Fruit fly (Drosophila melanogaster) whole organism, embryonic: ENCODE results near the gene CG12659.

ENCODE experiments used
- ATbp ChIP-seq: fragments of 200-800 bp; sonication (Bioruptor generic); optimal IDR thresholded peaks from 2 replicates; lab custom pipeline; 2017; ENCODE audit warnings: missing biosample characterization, mild to moderate bottlenecking, missing genetic modification characterization, missing genetic modification reagents
- Abd-B ChIP-seq: fragments of 200-800 bp; sonication (Bioruptor generic); optimal IDR thresholded peaks from 2 replicates; lab custom pipeline; 2018; ENCODE audit warnings: missing biosample characterization, mild to moderate bottlenecking, missing genetic modification characterization, moderate library complexity
- Ada2b ChIP-seq: fragments of 200-800 bp; sonication (Bioruptor generic); IDR thresholded peaks from 2 replicates; pipeline ENCODE4 v1.3.6; 2022; ENCODE audit warnings: missing biosample characterization, missing genetic modification characterization
- Aef1 ChIP-seq: fragments of 200-800 bp; sonication (Bioruptor generic); IDR thresholded peaks from 3 replicates; pipeline ENCODE4 v1.3.6; 2022; ENCODE audit warnings: missing biosample characterization, missing genetic modification characterization
- CG10147 ChIP-seq: fragments of 200-800 bp; sonication (Bioruptor generic); optimal IDR thresholded peaks from 2 replicates; lab custom pipeline; 2019; ENCODE audit warnings: missing biosample characterization, mild to moderate bottlenecking, missing genetic modification characterization, moderate library complexity
- CG10267 ChIP-seq: fragments of 200-800 bp; sonication (Bioruptor generic); optimal IDR thresholded peaks from 2 replicates; lab custom pipeline; 2018; ENCODE audit warnings: missing biosample characterization, mild to moderate bottlenecking, missing genetic modification characterization, moderate library complexity
- CG1233 ChIP-seq: fragments of 200-800 bp; sonication (Bioruptor generic); optimal IDR thresholded peaks from 4 replicates; lab custom pipeline; 2018; ENCODE audit warnings: missing biosample characterization, mild to moderate bottlenecking, missing genetic modification characterization
- CG1647 ChIP-seq: fragments of 200-800 bp; sonication (Bioruptor generic); optimal IDR thresholded peaks from 3 replicates; lab custom pipeline; 2016; ENCODE audit warnings: missing biosample characterization, missing genetic modification characterization
- CG16813 ChIP-seq: fragments of 200-800 bp; sonication (Bioruptor generic); IDR thresholded peaks from 3 replicates; pipeline ENCODE4 v1.3.6; 2022; ENCODE audit warnings: missing biosample characterization, missing genetic modification characterization; ENCODE audit not compliant: partially characterized antibody
- CG17829 ChIP-seq: fragments of 200-800 bp; optimal IDR thresholded peaks from 2 replicates; lab custom pipeline; 2019; ENCODE audit warnings: missing biosample characterization, mild to moderate bottlenecking, missing genetic modification characterization, moderate library complexity
- CG18262 ChIP-seq: fragments of 200-800 bp; optimal IDR thresholded peaks from 3 replicates; lab custom pipeline; 2019; ENCODE audit warnings: missing biosample characterization, mild to moderate bottlenecking, missing genetic modification characterization, moderate library complexity
- CG18764 ChIP-seq: fragments of 200-800 bp; sonication (Bioruptor generic); optimal IDR thresholded peaks from 3 replicates; lab custom pipeline; 2016; ENCODE audit warnings: missing biosample characterization, missing genetic modification characterization
- CG32767 ChIP-seq: fragments of 200-800 bp; sonication (Bioruptor generic); IDR thresholded peaks from 2 replicates; pipeline ENCODE4 v1.3.6; 2022; ENCODE audit warnings: missing biosample characterization, missing genetic modification characterization
- CG34422 ChIP-seq: fragments of 200-800 bp; sonication (Bioruptor generic); IDR thresholded peaks from 3 replicates; pipeline ENCODE4 v1.3.6; 2022; ENCODE audit warnings: missing biosample characterization, missing genetic modification characterization
- CG4328 ChIP-seq: fragments of 200-800 bp; sonication (Bioruptor generic); optimal IDR thresholded peaks from 3 replicates; lab custom pipeline; 2017; ENCODE audit warnings: missing biosample characterization, missing genetic modification reagents, missing genetic modification characterization
- CG4360 ChIP-seq: fragments of 200-800 bp; sonication (Bioruptor generic); IDR thresholded peaks from 2 replicates; pipeline ENCODE4 v1.3.6; 2022; ENCODE audit warnings: missing biosample characterization, missing genetic modification characterization
- CG4730 ChIP-seq: fragments of 200-800 bp; sonication (Bioruptor generic); IDR thresholded peaks from 2 replicates; pipeline ENCODE4 v1.3.6; 2022; ENCODE audit warnings: missing biosample characterization, missing genetic modification characterization
- CG6272 ChIP-seq: fragments of 200-800 bp; sonication (Bioruptor generic); IDR thresholded peaks from 2 replicates; pipeline ENCODE4 v1.3.6; 2022; ENCODE audit warnings: missing biosample characterization, missing genetic modification characterization
- CG8388 ChIP-seq: fragments of 200-800 bp; sonication (Bioruptor generic); optimal IDR thresholded peaks from 2 replicates; lab custom pipeline; 2019; ENCODE audit warnings: missing biosample characterization, mild to moderate bottlenecking, missing genetic modification characterization, moderate library complexity
- CG9727 ChIP-seq: fragments of 200-800 bp; sonication (Bioruptor generic); optimal IDR thresholded peaks from 3 replicates; lab custom pipeline; 2017; ENCODE audit warnings: missing biosample characterization, mild to moderate bottlenecking, missing genetic modification characterization
- CG9817 ChIP-seq: fragments of 200-800 bp; sonication (Bioruptor generic); optimal IDR thresholded peaks from 2 replicates; lab custom pipeline; 2018; ENCODE audit warnings: missing biosample characterization, mild to moderate bottlenecking, missing genetic modification characterization, moderate library complexity
- Dad ChIP-seq: fragments of 200-800 bp; sonication (Bioruptor generic); optimal IDR thresholded peaks from 3 replicates; lab custom pipeline; 2016; ENCODE audit warnings: missing biosample characterization, missing genetic modification characterization
- Dip2 ChIP-seq: fragments of 200-800 bp; sonication (Bioruptor generic); IDR thresholded peaks from 2 replicates; pipeline ENCODE4 v1.3.6; 2022; ENCODE audit warnings: missing biosample characterization, missing genetic modification characterization
- Dll ChIP-seq: fragments of 200-800 bp; sonication (Bioruptor generic); IDR thresholded peaks from 4 replicates; pipeline ENCODE4 v1.3.6; 2022; ENCODE audit warnings: missing biosample characterization, missing genetic modification characterization; ENCODE audit not compliant: partially characterized antibody
- HLH4C ChIP-seq: fragments of 200-800 bp; sonication (Bioruptor generic); IDR thresholded peaks from 3 replicates; pipeline ENCODE4 v1.3.6; 2022; ENCODE audit warnings: missing biosample characterization, missing genetic modification characterization; ENCODE audit not compliant: partially characterized antibody
- HmgD ChIP-seq: fragments of 200-800 bp; sonication (Bioruptor generic); optimal IDR thresholded peaks from 3 replicates; lab custom pipeline; 2016; ENCODE audit warnings: missing biosample characterization, missing genetic modification characterization
- Hsf ChIP-seq: fragments of 200-800 bp; sonication (Bioruptor generic); optimal IDR thresholded peaks from 3 replicates; lab custom pipeline; 2016; ENCODE audit warnings: missing biosample characterization, missing genetic modification characterization
- NK7.1 ChIP-seq: fragments of 200-800 bp; sonication (Bioruptor generic); optimal IDR thresholded peaks from 3 replicates; lab custom pipeline; 2016; ENCODE audit warnings: missing biosample characterization, missing genetic modification characterization
- Scr ChIP-seq: fragments of 200-800 bp; sonication (Bioruptor generic); IDR thresholded peaks from 2 replicates; pipeline ENCODE4 v1.3.6; 2022; ENCODE audit warnings: missing biosample characterization, missing genetic modification characterization; ENCODE audit not compliant: partially characterized antibody
- Six4 ChIP-seq: fragments of 200-800 bp; sonication (Bioruptor generic); optimal IDR thresholded peaks from 2 replicates; lab custom pipeline; 2016; ENCODE audit warnings: missing biosample characterization, missing genetic modification characterization
- Tbp ChIP-seq: fragments of >200 bp; optimal IDR thresholded peaks from 2 replicates; lab custom pipeline; 2018; ENCODE audit warnings: missing biosample characterization, missing genetic modification characterization
- bsh ChIP-seq, 2 experiments: fragments of 200-800 bp; sonication (Bioruptor generic); optimal IDR thresholded peaks; 2 replicates each; lab custom pipeline; 2017 to 2018; ENCODE audit warnings: mild to moderate bottlenecking in 2 of 2, missing biosample characterization in 2 of 2, missing genetic modification characterization in 2 of 2, moderate library complexity in 1 of 2
- croc ChIP-seq: fragments of 200-800 bp; sonication (Bioruptor generic); conservative IDR thresholded peaks from 3 replicates; pipeline ENCODE4 v1.3.6; 2022; ENCODE audit warnings: missing biosample characterization, missing genetic modification characterization
- danr ChIP-seq: fragments of 200-800 bp; sonication (Bioruptor generic); IDR thresholded peaks from 2 replicates; pipeline ENCODE4 v1.3.6; 2022; ENCODE audit warnings: missing biosample characterization, missing genetic modification characterization
- gem ChIP-seq: fragments of 200-800 bp; sonication (Bioruptor generic); optimal IDR thresholded peaks from 2 replicates; lab custom pipeline; 2019; ENCODE audit warnings: missing biosample characterization, mild to moderate bottlenecking, missing genetic modification characterization, moderate library complexity
- grn ChIP-seq: fragments of 200-800 bp; sonication (Bioruptor generic); optimal IDR thresholded peaks from 3 replicates; lab custom pipeline; 2017; ENCODE audit warnings: missing biosample characterization, missing genetic modification characterization
- ken ChIP-seq: fragments of 200-800 bp; sonication (Bioruptor generic); IDR thresholded peaks from 3 replicates; pipeline ENCODE4 v1.3.6; 2022; ENCODE audit warnings: missing biosample characterization, missing genetic modification characterization
- lmd ChIP-seq: fragments of 200-800 bp; sonication (Bioruptor generic); IDR thresholded peaks from 2 replicates; pipeline ENCODE4 v1.3.6; 2022; ENCODE audit warnings: missing biosample characterization, missing genetic modification characterization
- lola ChIP-seq, 3 experiments: fragments of >200 bp in 2 of 3; fragments of 200-800 bp in 1 of 3; sonication (Bioruptor generic) in 1 of 3; optimal IDR thresholded peaks; 2 replicates each; lab custom pipeline; 2017 to 2019; ENCODE audit warnings: missing biosample characterization in 3 of 3, missing genetic modification characterization in 3 of 3, mild to moderate bottlenecking in 1 of 3, moderate library complexity in 1 of 3
- nerfin-1 ChIP-seq: fragments of 200-800 bp; sonication (Bioruptor generic); optimal IDR thresholded peaks from 3 replicates; lab custom pipeline; 2019; ENCODE audit warnings: missing biosample characterization, mild to moderate bottlenecking, missing genetic modification characterization, moderate library complexity
- oc ChIP-seq: fragments of 200-800 bp; sonication (Bioruptor generic); optimal IDR thresholded peaks from 2 replicates; lab custom pipeline; 2018; ENCODE audit warnings: missing biosample characterization, mild to moderate bottlenecking, missing genetic modification characterization, moderate library complexity
- otp ChIP-seq: fragments of 200-800 bp; sonication (Bioruptor generic); IDR thresholded peaks from 3 replicates; pipeline ENCODE4, ENCODE4 v1.3.6; 2022; ENCODE audit warnings: missing biosample characterization, missing genetic modification characterization
- p53 ChIP-seq: fragments of 200-800 bp; sonication (Bioruptor generic); optimal IDR thresholded peaks from 2 replicates; lab custom pipeline; 2016; ENCODE audit warnings: missing biosample characterization, missing genetic modification characterization
- phol ChIP-seq: fragments of 200-800 bp; sonication (Bioruptor generic); optimal IDR thresholded peaks from 3 replicates; lab custom pipeline; 2018; ENCODE audit warnings: missing biosample characterization, mild to moderate bottlenecking, missing genetic modification characterization, moderate library complexity
- ro ChIP-seq: fragments of 200-800 bp; sonication (Bioruptor generic); IDR thresholded peaks from 2 replicates; pipeline ENCODE4 v1.3.6; 2022; ENCODE audit warnings: missing biosample characterization, missing genetic modification characterization
- sima ChIP-seq: fragments of 200-800 bp; sonication (Bioruptor generic); optimal IDR thresholded peaks from 2 replicates; lab custom pipeline; 2016; ENCODE audit warnings: missing biosample characterization, missing genetic modification characterization
- sna ChIP-seq: fragments of 200-800 bp; sonication (Bioruptor generic); IDR thresholded peaks from 2 replicates; pipeline ENCODE4 v1.3.6; 2022; ENCODE audit warnings: missing biosample characterization, missing genetic modification characterization; ENCODE audit not compliant: partially characterized antibody
- stc ChIP-seq: fragments of 200-800 bp; sonication (Bioruptor generic); IDR thresholded peaks from 2 replicates; pipeline ENCODE4 v1.3.6; 2022; ENCODE audit warnings: missing biosample characterization, missing genetic modification characterization
- tap ChIP-seq: fragments of 200-800 bp; optimal IDR thresholded peaks from 3 replicates; lab custom pipeline; 2019; ENCODE audit warnings: missing biosample characterization, mild to moderate bottlenecking, missing genetic modification characterization, moderate library complexity
- unpg ChIP-seq: fragments of 200-800 bp; sonication (Bioruptor generic); optimal IDR thresholded peaks from 3 replicates; lab custom pipeline; 2018; ENCODE audit warnings: missing biosample characterization, mild to moderate bottlenecking, missing genetic modification characterization, moderate library complexity
- zfh1 ChIP-seq: fragments of 200-800 bp; sonication (Bioruptor generic); IDR thresholded peaks from 3 replicates; pipeline ENCODE4 v1.3.6; 2022; ENCODE audit warnings: missing biosample characterization, missing genetic modification characterization

CG12659 gene

DNA sequence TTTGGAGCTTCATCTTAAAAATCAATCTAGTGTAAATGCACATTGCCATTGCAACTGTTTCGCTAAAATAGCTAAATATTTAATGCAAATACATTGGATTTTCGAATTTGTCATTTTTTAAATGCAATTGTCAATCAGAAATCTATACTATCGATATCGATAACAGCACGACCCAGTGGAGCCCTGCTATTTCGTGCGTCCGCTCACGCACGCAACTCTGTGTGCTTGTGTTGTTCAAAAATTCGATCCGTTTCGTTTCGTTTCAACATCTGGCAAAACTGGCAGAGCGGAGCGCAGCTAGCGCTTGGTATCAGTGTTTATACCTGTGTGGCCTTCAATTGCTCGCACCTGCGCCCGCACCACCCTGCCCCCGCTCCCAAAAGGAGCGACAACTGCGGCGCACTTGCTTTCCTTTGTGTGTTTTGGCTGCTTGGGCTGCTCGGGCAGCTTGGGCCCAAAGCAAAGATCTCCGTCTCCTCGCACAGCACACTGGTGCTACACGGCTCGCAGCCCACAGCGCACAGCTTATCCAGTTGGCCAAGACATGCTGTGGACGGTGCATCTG, 2.8 kb downstream of the CG12659 start, which contains the start of gene CG12081 (continued):
- TF ChIP-seq CG4360 (no peak), Scr (GFP tag; lab: Robert Waterston, UW) (peak; percentile 87), CG1233 (GFP tag; lab: Kevin White, UChicago) (no peak), CG32767 (GFP tag; lab: Robert Waterston, UW) (no peak), HLH4C (GFP tag; lab: Robert Waterston, UW) (peak; percentile 85), danr (GFP tag; lab: Robert Waterston, UW) (no peak), CG6272 (GFP tag; lab: Robert Waterston, UW) (no peak), CG10147 (GFP tag; lab: Kevin White, UChicago) (no peak), tap (tag; lab: Kevin White, UChicago) (no peak), lmd (GFP tag; lab: Robert Waterston, UW) (no peak), CG34422 (peak; percentile 30; the same call in 1 of the 3 replicates), croc (no peak), CG9817 (tag; lab: Kevin White, UChicago) (no peak), CG16813 (GFP tag; lab: Robert Waterston, UW) (peak; percentile 90), nerfin-1 (tag; lab: Kevin White, UChicago) (no peak), Dad (GFP tag; lab: Kevin White, UChicago) (no peak), Abd-B (no peak), CG9727 (GFP tag; lab: Kevin White, UChicago) (no peak), ATbp (no peak), CG10267 (tag; lab: Kevin White, UChicago) (peak; percentile 22), phol (tag; lab: Kevin White, UChicago) (peak; percentile 8), grn (GFP tag; lab: Kevin White, UChicago) (no peak), gem (no peak), otp (GFP tag; lab: Robert Waterston, UW) (no peak), p53 (GFP tag; lab: Kevin White, UChicago) (no peak), zfh1 (GFP tag; lab: Robert Waterston, UW) (no peak; the same call in 2 of the 3 replicates), lola (GFP tag; optimal IDR thresholded peaks at IDR 0.05; lab: Kevin White, UChicago) (no peak), sima (no peak), sna (GFP tag; lab: Robert Waterston, UW) (peak; percentile 81), Dll (GFP tag; lab: Robert Waterston, UW) (peak; percentile 90), Dip2 (GFP tag; lab: Robert Waterston, UW) (no peak), unpg (GFP tag; lab: Kevin White, UChicago) (no peak), ken (GFP tag; lab: Robert Waterston, UW) (no peak), NK7.1 (no peak), Tbp (GFP tag; lab: Kevin White, UChicago) (no peak), Hsf (no peak), ro (GFP tag; lab: Robert Waterston, UW) (no peak), CG18764 (GFP tag; lab: Kevin White, UChicago) (no peak), Aef1 (GFP tag; lab: Robert Waterston, UW) (no peak), oc (tag; lab: Kevin White, UChicago) (no peak), CG17829 (tag; lab: Kevin White, UChicago) (no peak), CG4328 (GFP tag; lab: Kevin White, UChicago) (no peak), CG1647 (GFP tag; lab: Kevin White, UChicago) (no peak), CG8388 (no peak), CG4730 (GFP tag; lab: Robert Waterston, UW) (no peak), Ada2b (GFP tag; lab: Robert Waterston, UW) (no peak), bsh (GFP tag; optimal IDR thresholded peaks at IDR 0.05; lab: Kevin White, UChicago) (no peak), CG18262 (tag; lab: Kevin White, UChicago) (no peak), Six4 (no peak), HmgD (GFP tag; lab: Kevin White, UChicago) (peak; percentile 16), stc (GFP tag; lab: Robert Waterston, UW) (no peak)
